Worm (Caenorhabditis elegans): ENCODE measurements around the gene T19C4.24.

ce11 chrV:11123817-11124337 is 22.9 kb downstream of the T19C4.24 start, which contains the start of the genes atp-5 and lmtr-3:
- peak; percentile 60 for TF ChIP-seq elt-2 (tag; optimal IDR thresholded peaks at IDR 0.05)
- no peak for TF ChIP-seq ama-1 (optimal IDR thresholded peaks at IDR 0.05)

Data from whole organism, late embryonic.